Worm (Caenorhabditis elegans) whole organism, L2 larva: Measurements from ENCODE around the gene F34H10.1.

Source experiments
- ZK546.5 ChIP-seq: sonication (generic microtip); optimal IDR thresholded peaks from 2 replicates; lab custom pipeline; 2017; ENCODE audit warnings: missing biosample characterization, missing genetic modification characterization
- aly-2 ChIP-seq: fragments of 150-350 bp; optimal IDR thresholded peaks from 2 replicates; lab custom pipeline; 2014; ENCODE audit warnings: missing biosample characterization, missing genetic modification characterization
- ceh-82 ChIP-seq: fragments of 150-350 bp; optimal IDR thresholded peaks from 2 replicates; lab custom pipeline; 2014; ENCODE audit warnings: missing biosample characterization, missing genetic modification characterization
- elt-3 ChIP-seq: sonication (generic microtip); optimal IDR thresholded peaks from 2 replicates; lab custom pipeline; 2017; ENCODE audit warnings: missing biosample characterization, missing genetic modification characterization
- mdl-1 ChIP-seq, 2 experiments: fragments of 150-350 bp in 1 of 2; sonication (generic microtip) in 1 of 2; optimal IDR thresholded peaks; 2 replicates each; lab custom pipeline; 2017; ENCODE audit warnings: missing biosample characterization in 2 of 2, missing genetic modification characterization in 2 of 2
- nhr-12 ChIP-seq: fragments of 150-350 bp; optimal IDR thresholded peaks from 2 replicates; lab custom pipeline; 2014; ENCODE audit warnings: missing biosample characterization, missing genetic modification characterization
- nhr-237 ChIP-seq: fragments of 150-350 bp; optimal IDR thresholded peaks from 2 replicates; lab custom pipeline; 2014; ENCODE audit warnings: missing biosample characterization, missing genetic modification characterization

ce11 chrX:9638825-9639474, 13.0 kb downstream of the F34H10.1 start:
- no peak for TF ChIP-seq elt-3 (tag; lab: Kevin White, UChicago)
- no peak for TF ChIP-seq nhr-12 (tag; lab: Kevin White, UChicago)
- no peak for TF ChIP-seq ZK546.5 (tag; lab: Kevin White, UChicago)
- no peak for TF ChIP-seq ceh-82 (tag; lab: Kevin White, UChicago)
- no peak for TF ChIP-seq mdl-1 (tag; optimal IDR thresholded peaks at IDR 0.05; lab: Kevin White, UChicago)
- TF ChIP-seq nhr-237 (tag; lab: Kevin White, UChicago) = no peak
- no peak for TF ChIP-seq aly-2 (tag; lab: Kevin White, UChicago)
